Fruit fly (Drosophila melanogaster) whole organism, embryonic: ENCODE data around the gene CG2129.

Source experiments
- CG10462 ChIP-seq: fragments of 200-800 bp; sonication (Bioruptor generic); optimal IDR thresholded peaks from 2 replicates; lab custom pipeline; 2016; ENCODE audit warnings: missing biosample characterization, missing genetic modification characterization
- CG10654 ChIP-seq: fragments of 200-800 bp; sonication (Bioruptor generic); optimal IDR thresholded peaks from 2 replicates; lab custom pipeline; 2016; ENCODE audit warnings: missing biosample characterization, missing genetic modification characterization
- CG10959 ChIP-seq: fragments of 200-800 bp; sonication (Bioruptor generic); IDR thresholded peaks from 2 replicates; pipeline ENCODE4 v1.3.6; 2022; ENCODE audit warnings: missing biosample characterization, missing genetic modification characterization
- CG11247 ChIP-seq: fragments of 200-800 bp; sonication (Bioruptor generic); IDR thresholded peaks from 2 replicates; pipeline ENCODE4 v1.3.6; 2022; ENCODE audit warnings: missing biosample characterization, missing genetic modification characterization
- CG12071 ChIP-seq: fragments of 200-800 bp; sonication (Bioruptor generic); optimal IDR thresholded peaks from 3 replicates; lab custom pipeline; 2018; ENCODE audit warnings: missing biosample characterization, mild to moderate bottlenecking, missing genetic modification characterization
- CG12155 ChIP-seq: fragments of 200-800 bp; sonication (Bioruptor generic); optimal IDR thresholded peaks from 3 replicates; lab custom pipeline; 2016; ENCODE audit warnings: missing biosample characterization, missing genetic modification characterization
- CG12219 ChIP-seq: fragments of 200-800 bp; sonication (Bioruptor generic); optimal IDR thresholded peaks from 3 replicates; lab custom pipeline; 2018; ENCODE audit warnings: missing biosample characterization, mild to moderate bottlenecking, missing genetic modification characterization
- CG1233 ChIP-seq: fragments of 200-800 bp; sonication (Bioruptor generic); optimal IDR thresholded peaks from 4 replicates; lab custom pipeline; 2018; ENCODE audit warnings: missing biosample characterization, mild to moderate bottlenecking, missing genetic modification characterization
- CG13424 ChIP-seq: fragments of 200-800 bp; sonication (Bioruptor generic); optimal IDR thresholded peaks from 2 replicates; lab custom pipeline; 2019; ENCODE audit warnings: missing biosample characterization, mild to moderate bottlenecking, missing genetic modification characterization, moderate library complexity
- CG1602 ChIP-seq: fragments of 200-800 bp; sonication (Bioruptor generic); optimal IDR thresholded peaks from 3 replicates; lab custom pipeline; 2016; ENCODE audit warnings: missing biosample characterization, missing genetic modification characterization
- CG1647 ChIP-seq: fragments of 200-800 bp; sonication (Bioruptor generic); optimal IDR thresholded peaks from 3 replicates; lab custom pipeline; 2016; ENCODE audit warnings: missing biosample characterization, missing genetic modification characterization
- CG16863 ChIP-seq: fragments of 200-800 bp; sonication (Bioruptor generic); optimal IDR thresholded peaks from 3 replicates; lab custom pipeline; 2016; ENCODE audit warnings: missing biosample characterization, missing genetic modification characterization
- CG17385 ChIP-seq: fragments of 200-800 bp; sonication (Bioruptor generic); optimal IDR thresholded peaks from 3 replicates; lab custom pipeline; 2018; ENCODE audit warnings: missing biosample characterization, mild to moderate bottlenecking, missing genetic modification characterization
- CG18476 ChIP-seq: fragments of 200-800 bp; sonication (Bioruptor generic); optimal IDR thresholded peaks from 2 replicates; lab custom pipeline; 2016; ENCODE audit warnings: missing biosample characterization, mild to moderate bottlenecking, missing genetic modification characterization
- CG2712 ChIP-seq: fragments of 200-800 bp; optimal IDR thresholded peaks from 3 replicates; lab custom pipeline; 2019; ENCODE audit warnings: missing biosample characterization, mild to moderate bottlenecking, missing genetic modification characterization, moderate library complexity
- CG33213 ChIP-seq: fragments of 200-800 bp; sonication (Bioruptor generic); optimal IDR thresholded peaks from 3 replicates; lab custom pipeline; 2016; ENCODE audit warnings: missing biosample characterization, missing genetic modification characterization
- CG4360 ChIP-seq: fragments of 200-800 bp; sonication (Bioruptor generic); IDR thresholded peaks from 2 replicates; pipeline ENCODE4 v1.3.6; 2022; ENCODE audit warnings: missing biosample characterization, missing genetic modification characterization
- CG4707 ChIP-seq: fragments of 200-800 bp; sonication (Bioruptor generic); optimal IDR thresholded peaks from 2 replicates; lab custom pipeline; 2018; ENCODE audit warnings: missing biosample characterization, mild to moderate bottlenecking, missing genetic modification characterization, moderate library complexity
- CG6854 ChIP-seq: fragments of 200-800 bp; sonication (Bioruptor generic); optimal IDR thresholded peaks from 3 replicates; lab custom pipeline; 2017; ENCODE audit warnings: missing biosample characterization, mild to moderate bottlenecking, missing genetic modification characterization
- CG7357 ChIP-seq: fragments of 200-800 bp; sonication (Bioruptor generic); IDR thresholded peaks from 3 replicates; pipeline ENCODE4 v1.3.6; 2022; ENCODE audit warnings: missing biosample characterization, missing genetic modification characterization
- CG8359 ChIP-seq: fragments of 200-800 bp; sonication (Bioruptor generic); optimal IDR thresholded peaks from 2 replicates; lab custom pipeline; 2017; ENCODE audit warnings: missing biosample characterization, mild to moderate bottlenecking, missing genetic modification characterization, borderline replicate concordance
- CG9797 ChIP-seq: fragments of 200-800 bp; sonication (Bioruptor generic); optimal IDR thresholded peaks from 3 replicates; lab custom pipeline; 2018; ENCODE audit warnings: missing biosample characterization, mild to moderate bottlenecking, missing genetic modification characterization
- Chrac-16 ChIP-seq: fragments of 200-800 bp; sonication (Bioruptor generic); optimal IDR thresholded peaks from 3 replicates; lab custom pipeline; 2016; ENCODE audit warnings: missing biosample characterization, missing genetic modification characterization
- Dip2 ChIP-seq: fragments of 200-800 bp; sonication (Bioruptor generic); IDR thresholded peaks from 2 replicates; pipeline ENCODE4 v1.3.6; 2022; ENCODE audit warnings: missing biosample characterization, missing genetic modification characterization
- HHEX ChIP-seq: fragments of 200-800 bp; sonication (Bioruptor generic); optimal IDR thresholded peaks from 3 replicates; lab custom pipeline; 2017; ENCODE audit warnings: missing biosample characterization, mild to moderate bottlenecking, missing genetic modification characterization, missing genetic modification reagents
- Hey ChIP-seq: fragments of 200-800 bp; sonication (Bioruptor generic); optimal IDR thresholded peaks from 3 replicates; lab custom pipeline; 2018; ENCODE audit warnings: missing biosample characterization, mild to moderate bottlenecking, missing genetic modification characterization
- HmgZ ChIP-seq: fragments of 200-800 bp; sonication (Bioruptor generic); optimal IDR thresholded peaks from 2 replicates; lab custom pipeline; 2018; ENCODE audit warnings: missing biosample characterization, mild to moderate bottlenecking, missing genetic modification characterization
- Hr39 ChIP-seq: fragments of >200 bp; optimal IDR thresholded peaks from 2 replicates; lab custom pipeline; 2017
- Hsf ChIP-seq: fragments of 200-800 bp; sonication (Bioruptor generic); optimal IDR thresholded peaks from 3 replicates; lab custom pipeline; 2016; ENCODE audit warnings: missing biosample characterization, missing genetic modification characterization
- Oaz ChIP-seq: fragments of 200-800 bp; sonication (Bioruptor generic); IDR thresholded peaks from 2 replicates; pipeline ENCODE4 v1.3.6; 2022; ENCODE audit warnings: missing biosample characterization, missing genetic modification characterization
- ab ChIP-seq: fragments of 200-800 bp; sonication (Bioruptor generic); optimal IDR thresholded peaks from 2 replicates; lab custom pipeline; 2016; ENCODE audit warnings: missing biosample characterization, missing genetic modification characterization
- ase ChIP-seq: fragments of 200-800 bp; sonication (Bioruptor generic); IDR thresholded peaks from 3 replicates; pipeline ENCODE4 v1.3.6; 2022; ENCODE audit warnings: missing biosample characterization, missing genetic modification characterization
- bsh ChIP-seq, 2 experiments: fragments of 200-800 bp; sonication (Bioruptor generic); optimal IDR thresholded peaks; 2 replicates each; lab custom pipeline; 2017 to 2018; ENCODE audit warnings: mild to moderate bottlenecking in 2 of 2, missing biosample characterization in 2 of 2, missing genetic modification characterization in 2 of 2, moderate library complexity in 1 of 2
- dati ChIP-seq: fragments of 200-800 bp; sonication (Bioruptor generic); IDR thresholded peaks from 2 replicates; pipeline ENCODE4 v1.3.6; 2022; ENCODE audit warnings: missing biosample characterization, missing genetic modification characterization
- dmrt99B ChIP-seq: fragments of 200-800 bp; sonication (Bioruptor generic); optimal IDR thresholded peaks from 2 replicates; lab custom pipeline; 2018; ENCODE audit warnings: missing biosample characterization, mild to moderate bottlenecking, missing genetic modification characterization, moderate library complexity
- esg ChIP-seq: fragments of 200-800 bp; sonication (Bioruptor generic); conservative IDR thresholded peaks from 2 replicates; pipeline ENCODE4 v1.3.6; 2022; ENCODE audit warnings: missing biosample characterization, missing genetic modification characterization
- fd102C ChIP-seq: fragments of 200-800 bp; sonication (Bioruptor generic); optimal IDR thresholded peaks from 2 replicates; lab custom pipeline; 2018; ENCODE audit warnings: missing biosample characterization, mild to moderate bottlenecking, missing genetic modification characterization, moderate library complexity
- fd96Cb ChIP-seq: fragments of 200-800 bp; sonication (Bioruptor generic); optimal IDR thresholded peaks from 2 replicates; lab custom pipeline; 2018; ENCODE audit warnings: missing biosample characterization, mild to moderate bottlenecking, missing genetic modification characterization, moderate library complexity
- gem ChIP-seq: fragments of 200-800 bp; sonication (Bioruptor generic); optimal IDR thresholded peaks from 2 replicates; lab custom pipeline; 2019; ENCODE audit warnings: missing biosample characterization, mild to moderate bottlenecking, missing genetic modification characterization, moderate library complexity
- jumu ChIP-seq: fragments of 200-800 bp; sonication (Bioruptor generic); optimal IDR thresholded peaks from 3 replicates; lab custom pipeline; 2016; ENCODE audit warnings: missing biosample characterization, missing genetic modification characterization
- ken ChIP-seq: fragments of 200-800 bp; sonication (Bioruptor generic); IDR thresholded peaks from 3 replicates; pipeline ENCODE4 v1.3.6; 2022; ENCODE audit warnings: missing biosample characterization, missing genetic modification characterization
- otp ChIP-seq: fragments of 200-800 bp; sonication (Bioruptor generic); IDR thresholded peaks from 3 replicates; pipeline ENCODE4, ENCODE4 v1.3.6; 2022; ENCODE audit warnings: missing biosample characterization, missing genetic modification characterization
- pnt ChIP-seq: fragments of 200-800 bp; sonication (Bioruptor generic); optimal IDR thresholded peaks from 3 replicates; lab custom pipeline; 2016; ENCODE audit warnings: missing biosample characterization, missing genetic modification characterization
- psq ChIP-seq: fragments of 200-800 bp; sonication (Bioruptor generic); optimal IDR thresholded peaks from 2 replicates; lab custom pipeline; 2017; ENCODE audit warnings: missing biosample characterization, missing genetic modification characterization
- pum ChIP-seq: fragments of 200-800 bp; sonication (Bioruptor generic); optimal IDR thresholded peaks from 2 replicates; lab custom pipeline; 2016; ENCODE audit warnings: missing biosample characterization, missing genetic modification characterization
- ro ChIP-seq: fragments of 200-800 bp; sonication (Bioruptor generic); IDR thresholded peaks from 2 replicates; pipeline ENCODE4 v1.3.6; 2022; ENCODE audit warnings: missing biosample characterization, missing genetic modification characterization
- schlank ChIP-seq: fragments of 200-800 bp; sonication (Bioruptor generic); optimal IDR thresholded peaks from 2 replicates; lab custom pipeline; 2018; ENCODE audit warnings: missing biosample characterization, mild to moderate bottlenecking, missing genetic modification characterization
- trem ChIP-seq: fragments of 200-800 bp; optimal IDR thresholded peaks from 3 replicates; lab custom pipeline; 2019; ENCODE audit warnings: missing biosample characterization, mild to moderate bottlenecking, missing genetic modification characterization, moderate library complexity
- tup ChIP-seq: fragments of 200-800 bp; sonication (Bioruptor generic); optimal IDR thresholded peaks from 2 replicates; lab custom pipeline; 2016; ENCODE audit warnings: missing biosample characterization, mild to moderate bottlenecking, missing genetic modification characterization, moderate library complexity
- zen2 ChIP-seq: fragments of 200-800 bp; sonication (Bioruptor generic); IDR thresholded peaks from 3 replicates; pipeline ENCODE4 v1.3.6; 2022; ENCODE audit warnings: missing biosample characterization, missing genetic modification characterization; ENCODE audit not compliant: partially characterized antibody

The CG2129 gene

dm6 chrX:8101479-8102198 is 44.0 kb upstream of the CG2129 start, which contains the start of gene CG2258:
TSS of gene CG2258 (minus strand) at chrX:8102095.
- TF ChIP-seq CG12219: peak; percentile 86
- peak; percentile 80 for TF ChIP-seq CG10654 (GFP tag; lab: Kevin White, UChicago)
- peak; percentile 78 for TF ChIP-seq CG12155
- peak; percentile 58 for TF ChIP-seq tup
- TF ChIP-seq CG12071: peak; percentile 86
- TF ChIP-seq Hsf: peak; percentile 85
- no peak for TF ChIP-seq fd102C (GFP tag; lab: Kevin White, UChicago)
- TF ChIP-seq jumu: no peak
- TF ChIP-seq ro (GFP tag; lab: Robert Waterston, UW): 0 out of 2 replicates have a peak, but pooled peaks have one; percentile 47
- peak; percentile 48 for TF ChIP-seq Hey (tag; lab: Kevin White, UChicago)
- peak; percentile 24 for TF ChIP-seq psq
- TF ChIP-seq ab (GFP tag; lab: Kevin White, UChicago): peak; percentile 12
- peak; percentile 90 for TF ChIP-seq fd96Cb (tag; lab: Kevin White, UChicago)
- TF ChIP-seq dmrt99B (tag; lab: Kevin White, UChicago): peak; percentile 94
- TF ChIP-seq pum (GFP tag; lab: Kevin White, UChicago): no peak
- no peak for TF ChIP-seq CG9797 (GFP tag; lab: Kevin White, UChicago)
- peak; percentile 87 for TF ChIP-seq otp (GFP tag; lab: Robert Waterston, UW)
- peak; percentile 78 for TF ChIP-seq esg (GFP tag; lab: Robert Waterston, UW)
- TF ChIP-seq Oaz: peak; percentile 64; the same call in 1 of the 2 replicates
- 0 out of 3 replicates have a peak, but pooled peaks have one; percentile 15 for TF ChIP-seq zen2 (GFP tag; lab: Robert Waterston, UW)
- no peak for TF ChIP-seq Hr39
- TF ChIP-seq Chrac-16 (GFP tag; lab: Kevin White, UChicago): peak; percentile 76
- peak; percentile 87 for TF ChIP-seq CG17385 (GFP tag; lab: Kevin White, UChicago)
- TF ChIP-seq bsh (GFP tag; optimal IDR thresholded peaks at IDR 0.05; lab: Kevin White, UChicago): peak; percentile 87 to 94
- no peak for TF ChIP-seq Dip2 (GFP tag; lab: Robert Waterston, UW)
- TF ChIP-seq CG8359: no peak
- peak; percentile 58 for TF ChIP-seq CG10959
- TF ChIP-seq HHEX (GFP tag; lab: Kevin White, UChicago): peak; percentile 85
- TF ChIP-seq CG18476 (GFP tag; lab: Kevin White, UChicago): peak; percentile 70
- TF ChIP-seq CG1233: peak; percentile 82
- peak; percentile 74 for TF ChIP-seq CG1602
- no peak for TF ChIP-seq pnt
- peak; percentile 87 for TF ChIP-seq ase
- peak; percentile 91 for TF ChIP-seq CG13424
- peak; percentile 73 for TF ChIP-seq HmgZ (tag; lab: Kevin White, UChicago)
- TF ChIP-seq dati (GFP tag; lab: Robert Waterston, UW): peak; percentile 46; the same call in 1 of the 2 replicates
- peak; percentile 1 for TF ChIP-seq CG10462 (GFP tag; lab: Kevin White, UChicago)
- peak; percentile 60; the same call in 1 of the 3 replicates for TF ChIP-seq CG7357 (GFP tag; lab: Robert Waterston, UW)
- TF ChIP-seq CG1647 (GFP tag; lab: Kevin White, UChicago): peak; percentile 77
- peak; percentile 87 for TF ChIP-seq ken
- peak; percentile 73 for TF ChIP-seq CG16863 (GFP tag; lab: Kevin White, UChicago)
- peak; percentile 91 for TF ChIP-seq gem (tag; lab: Kevin White, UChicago)
- peak; percentile 43 for TF ChIP-seq CG4707 (GFP tag; lab: Kevin White, UChicago)
- peak; percentile 84 for TF ChIP-seq CG11247 (GFP tag; lab: Robert Waterston, UW)
- peak; percentile 96 for TF ChIP-seq trem (tag; lab: Kevin White, UChicago)
- peak; percentile 59 for TF ChIP-seq schlank
- peak; percentile 64 for TF ChIP-seq CG6854 (GFP tag; lab: Kevin White, UChicago)
- TF ChIP-seq CG4360 (GFP tag; lab: Robert Waterston, UW): peak; percentile 71
- TF ChIP-seq CG2712 (tag; lab: Kevin White, UChicago): peak; percentile 88
- TF ChIP-seq CG33213 (GFP tag; lab: Kevin White, UChicago): peak; percentile 21
